Worm (Caenorhabditis elegans): ENCODE measurements around the gene F28G4.2.

ce11 chrV:16275347-16275746 lies 6.8 kb downstream of the F28G4.2 start, which contains the start of gene pacl-1:
- TF ChIP-seq T22C8.4 (GFP tag; IDR thresholded peaks at IDR 0.05) (no peak), cog-1 (tag; optimal IDR thresholded peaks at IDR 0.05) (no peak), tab-1 (GFP tag; IDR thresholded peaks at IDR 0.05) (no peak), ztf-23 (GFP tag; IDR thresholded peaks at IDR 0.05) (no peak), med-1 (GFP tag; optimal IDR thresholded peaks at IDR 0.05; ENCODE audit: insufficient read depth) (no peak), flt-1 (GFP tag; IDR thresholded peaks at IDR 0.05) (no peak)

All from whole organism, midembryonic.